Fruit fly (Drosophila melanogaster): Measurements from ENCODE around the gene CG43618.
"Not testable (repeated sequence)": the region's sequence is repeated elsewhere in the genome, so short reads cannot be mapped to it uniquely, and the experiment has no call there.

The CG43618 gene

dm6 chr3R:8086952-8087351 is 38.0 kb downstream of the CG43618 start, which contains the start of gene CG7910:
Gene CG7910 (plus strand): TSS chr3R:8087252.
- TF ChIP-seq CG12768 (GFP tag; optimal IDR thresholded peaks at IDR 0.05) (no peak), pad (GFP tag; optimal IDR thresholded peaks at IDR 0.05) (no peak), Hr96 (GFP tag; optimal IDR thresholded peaks at IDR 0.05) (no peak), bab1 (GFP tag; optimal IDR thresholded peaks at IDR 0.05) (no peak), cic (GFP tag; optimal IDR thresholded peaks at IDR 0.05) (no peak), Mnt (GFP tag; optimal IDR thresholded peaks at IDR 0.05) (no peak), tj (GFP tag; optimal IDR thresholded peaks at IDR 0.05) (no peak), CG33017 (tag; optimal IDR thresholded peaks at IDR 0.05) (no peak), Crg-1 (GFP tag; optimal IDR thresholded peaks at IDR 0.05) (no peak)

dm6 chr3R:8093824-8094223 is 44.9 kb downstream of the CG43618 start, which contains the start of gene CG7900:
Gene CG7900 (plus strand): TSS chr3R:8094124.
- not testable (repeated sequence) for TF ChIP-seq Mnt, CG11617, ovo (GFP tag; optimal IDR thresholded peaks at IDR 0.05)
